Worm (Caenorhabditis elegans) whole organism, late embryonic: Measurements from ENCODE around the gene sdhb-1.

Source experiments
- C08G9.2 ChIP-seq: sonication (generic microtip); optimal IDR thresholded peaks from 2 replicates; lab custom pipeline; 2016; ENCODE audit warnings: mild to moderate bottlenecking, missing genetic modification characterization, moderate library complexity, missing compliant biosample characterization
- Y22D7AL.16 ChIP-seq: sonication (generic microtip); optimal IDR thresholded peaks from 2 replicates; lab custom pipeline; 2016; ENCODE audit warnings: missing genetic modification characterization, missing compliant biosample characterization
- che-1 ChIP-seq: sonication (generic microtip); optimal IDR thresholded peaks from 2 replicates; lab custom pipeline; 2016; ENCODE audit warnings: mild to moderate bottlenecking, missing genetic modification characterization, missing compliant biosample characterization
- lin-11 ChIP-seq: fragments of 200-800 bp; sonication (Bioruptor generic); optimal IDR thresholded peaks from 2 replicates; lab custom pipeline; 2018; ENCODE audit warnings: mild to moderate bottlenecking, missing genetic modification characterization, missing compliant biosample characterization
- pha-4 ChIP-seq: fragments of 150-350 bp; optimal IDR thresholded peaks from 2 replicates; lab custom pipeline; 2018; ENCODE audit warnings: missing biosample characterization, missing genetic modification reagents, missing genetic modification characterization
- sdc-2 ChIP-seq: sonication (generic microtip); optimal IDR thresholded peaks from 2 replicates; lab custom pipeline; 2016; ENCODE audit warnings: missing genotype, missing genetic modification characterization, missing compliant biosample characterization

DNA sequence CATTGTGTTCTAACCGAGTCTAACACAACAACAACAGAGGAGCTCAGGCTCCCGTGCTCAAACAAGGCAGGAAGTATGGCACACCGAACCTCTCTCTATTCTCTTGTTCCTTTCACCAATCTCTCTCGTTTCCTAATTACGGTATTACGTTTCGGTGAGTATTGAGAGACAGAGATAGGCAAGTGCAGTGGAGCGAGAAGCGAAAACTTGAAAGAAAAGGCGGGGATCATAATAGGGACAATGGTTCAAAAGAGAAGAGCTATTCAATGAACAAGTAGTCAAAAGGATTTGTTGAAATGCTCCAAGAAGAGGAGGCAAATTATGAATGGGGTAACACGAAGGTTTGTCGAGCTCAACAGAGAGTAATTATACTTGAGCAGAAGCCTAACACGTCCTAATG lies 39.2 kb downstream of the sdhb-1 start:
- TF ChIP-seq sdc-2: no peak
- no peak for TF ChIP-seq lin-11
- no peak for TF ChIP-seq pha-4
- TF ChIP-seq Y22D7AL.16 (tag; lab: Kevin White, UChicago): no peak
- TF ChIP-seq che-1 (tag; lab: Kevin White, UChicago): no peak
- no peak for TF ChIP-seq C08G9.2 (tag; lab: Kevin White, UChicago)
